Fruit fly (Drosophila melanogaster): Measurements from ENCODE around the gene CG11313.

- no peak for TF ChIP-seq corto (GFP tag; optimal IDR thresholded peaks at IDR 0.05)
- TF ChIP-seq toy (GFP tag; IDR thresholded peaks at IDR 0.05): no peak
- no peak for TF ChIP-seq CG3407 (GFP tag; optimal IDR thresholded peaks at IDR 0.05)
- no peak for TF ChIP-seq CG7987 (GFP tag; optimal IDR thresholded peaks at IDR 0.05)
Measured at dm6 chr3R:30745104-30745503, 14.1 kb upstream of the CG11313 start, which contains the start of gene Npc2g.

Measured in whole organism, embryonic.